Worm (Caenorhabditis elegans) whole organism, mixed stage, embryonic: ENCODE measurements around the gene idpc-3.

Source experiments
- M03D4.4 ChIP-seq: sonication (generic microtip); optimal IDR thresholded peaks from 2 replicates; lab custom pipeline; 2017; ENCODE audit warnings: mild to moderate bottlenecking, missing genetic modification characterization, missing compliant biosample characterization
- bed-3 ChIP-seq: fragments of 200-800 bp; sonication (Bioruptor generic); optimal IDR thresholded peaks from 3 replicates; lab custom pipeline; 2018; ENCODE audit warnings: mild to moderate bottlenecking, missing genetic modification characterization, moderate library complexity, missing compliant biosample characterization
- ceh-39 ChIP-seq: fragments of 150-350 bp; optimal IDR thresholded peaks from 2 replicates; lab custom pipeline; 2014; ENCODE audit warnings: missing biosample characterization, missing genetic modification characterization
- ceh-43 ChIP-seq: fragments of 200-800 bp; sonication (Bioruptor generic); optimal IDR thresholded peaks from 2 replicates; lab custom pipeline; 2018; ENCODE audit warnings: mild to moderate bottlenecking, missing genetic modification characterization, moderate library complexity, missing compliant biosample characterization
- ceh-83 ChIP-seq: fragments of 200-800 bp; sonication (Bioruptor generic); optimal IDR thresholded peaks from 2 replicates; lab custom pipeline; 2018; ENCODE audit warnings: mild to moderate bottlenecking, missing genetic modification characterization, missing compliant biosample characterization
- ces-1 ChIP-seq: fragments of 150-350 bp; optimal IDR thresholded peaks from 2 replicates; lab custom pipeline; 2014; ENCODE audit warnings: missing biosample characterization, missing genetic modification reagents, missing genetic modification characterization
- cnd-1 ChIP-seq: fragments of 200-800 bp; sonication (Bioruptor generic); optimal IDR thresholded peaks from 2 replicates; lab custom pipeline; 2018; ENCODE audit warnings: mild to moderate bottlenecking, missing genetic modification characterization, missing compliant biosample characterization
- drap-1 ChIP-seq: fragments of 200-800 bp; sonication (Bioruptor generic); optimal IDR thresholded peaks from 3 replicates; lab custom pipeline; 2018; ENCODE audit warnings: mild to moderate bottlenecking, missing genetic modification characterization, missing compliant biosample characterization
- elt-1 ChIP-seq: sonication (generic microtip); optimal IDR thresholded peaks from 2 replicates; lab custom pipeline; 2017; ENCODE audit warnings: missing genetic modification characterization, mild to moderate bottlenecking, missing compliant biosample characterization, antibody characterized with exemption, moderate library complexity, borderline replicate concordance; ENCODE audit not compliant: insufficient read depth
- flh-1 ChIP-seq: fragments of 200-800 bp; sonication (Bioruptor generic); optimal IDR thresholded peaks from 2 replicates; lab custom pipeline; 2018; ENCODE audit warnings: mild to moderate bottlenecking, missing genetic modification characterization, moderate library complexity, missing compliant biosample characterization
- ham-2 ChIP-seq: fragments of 200-800 bp; sonication (Bioruptor generic); optimal IDR thresholded peaks from 2 replicates; lab custom pipeline; 2018; ENCODE audit warnings: mild to moderate bottlenecking, missing genetic modification characterization, missing compliant biosample characterization
- hlh-1 ChIP-seq: fragments of 150-350 bp; optimal IDR thresholded peaks from 2 replicates; lab custom pipeline; 2014; ENCODE audit warnings: missing biosample characterization, missing genetic modification reagents, missing genetic modification characterization
- lin-13 ChIP-seq: fragments of 150-350 bp; optimal IDR thresholded peaks from 2 replicates; lab custom pipeline; 2014; ENCODE audit warnings: missing biosample characterization, missing genetic modification characterization
- lin-32 ChIP-seq: fragments of 200-800 bp; sonication (Bioruptor generic); optimal IDR thresholded peaks from 2 replicates; lab custom pipeline; 2018; ENCODE audit warnings: mild to moderate bottlenecking, missing genetic modification characterization, missing compliant biosample characterization
- lsy-2 ChIP-seq: fragments of 150-350 bp; optimal IDR thresholded peaks from 2 replicates; lab custom pipeline; 2014; ENCODE audit warnings: missing biosample characterization, missing genetic modification characterization
- mab-5 ChIP-seq: fragments of 150-350 bp; optimal IDR thresholded peaks from 2 replicates; lab custom pipeline; 2014; ENCODE audit warnings: missing biosample characterization, missing genetic modification characterization
- mep-1 ChIP-seq: fragments of 150-350 bp; optimal IDR thresholded peaks from 2 replicates; lab custom pipeline; 2017; ENCODE audit warnings: missing biosample characterization, missing genetic modification reagents, missing genetic modification characterization, inconsistent platforms
- mls-2 ChIP-seq: sonication (generic microtip); optimal IDR thresholded peaks from 2 replicates; lab custom pipeline; 2016; ENCODE audit warnings: mild to moderate bottlenecking, missing genetic modification characterization, moderate library complexity, missing compliant biosample characterization
- nhr-12 ChIP-seq: fragments of 150-350 bp; optimal IDR thresholded peaks from 2 replicates; lab custom pipeline; 2014; ENCODE audit warnings: missing biosample characterization, missing genetic modification characterization
- nhr-2 ChIP-seq: fragments of 150-350 bp; optimal IDR thresholded peaks from 2 replicates; lab custom pipeline; 2014; ENCODE audit warnings: missing biosample characterization, missing genetic modification characterization
- nhr-28 ChIP-seq: fragments of 150-350 bp; optimal IDR thresholded peaks from 2 replicates; lab custom pipeline; 2014; ENCODE audit warnings: missing biosample characterization, missing genetic modification characterization
- pha-4 ChIP-seq: fragments of 150-350 bp; optimal IDR thresholded peaks from 2 replicates; lab custom pipeline; 2018; ENCODE audit warnings: missing biosample characterization, missing genetic modification reagents, missing genetic modification characterization
- sem-2 ChIP-seq: fragments of 200-800 bp; sonication (Bioruptor generic); optimal IDR thresholded peaks from 2 replicates; lab custom pipeline; 2018; ENCODE audit warnings: mild to moderate bottlenecking, missing genetic modification characterization, missing compliant biosample characterization
- snpc-4 ChIP-seq: fragments of 150-350 bp; optimal IDR thresholded peaks from 2 replicates; lab custom pipeline; 2014; ENCODE audit warnings: missing biosample characterization, missing genetic modification characterization
- tbx-8 ChIP-seq: fragments of 200-800 bp; sonication (Bioruptor generic); optimal IDR thresholded peaks from 2 replicates; lab custom pipeline; 2018; ENCODE audit warnings: mild to moderate bottlenecking, missing genetic modification characterization, moderate library complexity, missing compliant biosample characterization
- unc-120 ChIP-seq: sonication (generic microtip); optimal IDR thresholded peaks from 2 replicates; lab custom pipeline; 2017; ENCODE audit warnings: missing genetic modification characterization, missing compliant biosample characterization; ENCODE audit not compliant: poor library complexity, severe bottlenecking
- unc-39 ChIP-seq: fragments of 150-350 bp; optimal IDR thresholded peaks from 2 replicates; lab custom pipeline; 2014; ENCODE audit warnings: missing biosample characterization, missing genetic modification characterization
- unc-62 ChIP-seq: fragments of 150-350 bp; optimal IDR thresholded peaks from 2 replicates; lab custom pipeline; 2014; ENCODE audit warnings: missing biosample characterization, missing genetic modification reagents, missing genetic modification characterization
- zip-8 ChIP-seq: fragments of 150-350 bp; optimal IDR thresholded peaks from 2 replicates; lab custom pipeline; 2014; ENCODE audit warnings: missing biosample characterization, missing genetic modification characterization
- ztf-11 ChIP-seq: fragments of 150-350 bp; optimal IDR thresholded peaks from 2 replicates; lab custom pipeline; 2014; ENCODE audit warnings: missing biosample characterization, missing genetic modification characterization

idpc-3 gene

DNA sequence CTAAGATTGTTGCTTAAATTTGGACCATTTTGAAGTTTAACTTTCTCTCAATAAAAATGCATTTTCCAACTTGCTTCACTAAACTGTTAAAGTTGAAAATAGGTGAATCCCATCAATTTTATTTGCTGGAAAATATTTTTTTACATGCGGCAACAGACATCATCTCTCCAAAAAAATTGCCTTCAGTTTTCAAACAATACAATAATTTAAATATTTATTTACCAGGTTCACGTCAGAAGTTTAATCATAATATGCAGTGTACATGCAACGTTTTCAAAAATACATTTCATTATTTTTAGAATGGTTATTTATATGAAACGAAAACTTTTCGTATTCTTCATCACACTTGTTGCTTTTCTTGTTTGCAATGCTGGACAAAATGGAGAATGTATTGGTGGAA is 1.9 kb upstream of the idpc-3 start, which contains the start of gene T06E4.5:
TSS of gene T06E4.5 (plus strand) at position 301 of the 400 bp plus-strand sequence.
- TF ChIP-seq zip-8 (tag; lab: Kevin White, UChicago): no peak
- no peak for TF ChIP-seq ham-2 (GFP tag; lab: Kevin White, UChicago)
- TF ChIP-seq lsy-2 (tag; lab: Kevin White, UChicago): no peak
- no peak for TF ChIP-seq nhr-28 (tag; lab: Kevin White, UChicago)
- TF ChIP-seq ceh-83: no peak
- no peak for TF ChIP-seq sem-2
- no peak for TF ChIP-seq lin-32 (GFP tag; lab: Kevin White, UChicago)
- no peak for TF ChIP-seq ceh-43 (GFP tag; lab: Kevin White, UChicago)
- no peak for TF ChIP-seq unc-120
- TF ChIP-seq pha-4 (tag; lab: Kevin White, UChicago): no peak
- no peak for TF ChIP-seq tbx-8 (GFP tag; lab: Kevin White, UChicago)
- TF ChIP-seq unc-39 (tag; lab: Kevin White, UChicago): no peak
- no peak for TF ChIP-seq nhr-2 (tag; lab: Kevin White, UChicago)
- no peak for TF ChIP-seq mls-2
- TF ChIP-seq nhr-12 (tag; lab: Kevin White, UChicago): no peak

DNA sequence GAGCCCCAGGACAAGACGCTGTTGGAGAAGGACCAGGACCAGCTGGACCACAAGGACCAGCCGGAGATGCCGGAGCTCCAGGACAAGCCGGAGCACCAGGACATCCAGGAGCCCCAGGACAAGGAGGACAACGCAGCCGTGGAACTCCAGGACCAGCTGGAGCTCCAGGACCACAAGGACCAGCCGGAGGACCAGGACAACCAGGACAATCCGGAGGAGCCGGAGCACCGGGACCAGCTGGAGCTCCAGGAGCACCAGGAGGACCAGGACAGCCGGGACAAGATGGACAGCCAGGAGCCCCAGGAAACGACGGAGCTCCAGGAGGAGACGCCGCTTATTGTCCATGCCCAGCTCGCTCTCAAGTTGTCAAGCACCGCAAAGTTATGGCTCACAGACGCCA is 1.5 kb upstream of the idpc-3 start:
- TF ChIP-seq elt-1 (tag; lab: Kevin White, UChicago) (no peak), lsy-2 (tag; lab: Kevin White, UChicago) (no peak), unc-120 (no peak), nhr-12 (tag; lab: Kevin White, UChicago) (no peak), lin-13 (tag; lab: Kevin White, UChicago) (no peak), ztf-11 (no peak), ceh-83 (no peak), unc-39 (tag; lab: Kevin White, UChicago) (no peak), nhr-28 (tag; lab: Kevin White, UChicago) (no peak), M03D4.4 (no peak), ceh-43 (GFP tag; lab: Kevin White, UChicago) (no peak), snpc-4 (no peak), ceh-39 (no peak), drap-1 (GFP tag; lab: Kevin White, UChicago) (no peak)

DNA sequence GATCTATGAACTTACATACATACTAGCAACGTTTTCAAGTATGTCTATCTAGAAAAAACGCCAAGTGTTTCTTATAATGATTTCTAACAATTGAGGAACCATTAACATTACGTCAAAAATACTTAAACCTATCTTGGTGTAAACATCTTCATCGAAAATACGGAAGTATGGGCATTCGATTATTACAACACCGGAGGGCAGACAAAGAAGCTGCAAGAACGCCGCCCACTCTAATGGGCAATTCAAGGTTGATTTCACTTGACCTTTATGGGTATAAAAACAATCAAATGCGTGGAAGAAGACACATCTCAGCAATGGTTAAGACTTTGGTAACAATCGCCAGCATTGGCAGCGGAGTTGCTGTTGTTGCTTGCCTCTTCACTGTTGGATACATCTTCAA is 629 bp upstream of the idpc-3 start, which contains the start of gene col-146:
TSS of gene col-146 (plus strand) at position 301 of the 400 bp plus-strand sequence.
- TF ChIP-seq snpc-4 (no peak), hlh-1 (tag; lab: Kevin White, UChicago) (no peak), unc-62 (GFP tag; lab: Kevin White, UChicago) (no peak), ces-1 (GFP tag; lab: Kevin White, UChicago) (no peak), flh-1 (GFP tag; lab: Kevin White, UChicago) (no peak), cnd-1 (no peak), zip-8 (tag; lab: Kevin White, UChicago) (no peak), ceh-43 (GFP tag; lab: Kevin White, UChicago) (no peak), ham-2 (GFP tag; lab: Kevin White, UChicago) (no peak), ceh-39 (no peak), nhr-12 (tag; lab: Kevin White, UChicago) (no peak)

DNA sequence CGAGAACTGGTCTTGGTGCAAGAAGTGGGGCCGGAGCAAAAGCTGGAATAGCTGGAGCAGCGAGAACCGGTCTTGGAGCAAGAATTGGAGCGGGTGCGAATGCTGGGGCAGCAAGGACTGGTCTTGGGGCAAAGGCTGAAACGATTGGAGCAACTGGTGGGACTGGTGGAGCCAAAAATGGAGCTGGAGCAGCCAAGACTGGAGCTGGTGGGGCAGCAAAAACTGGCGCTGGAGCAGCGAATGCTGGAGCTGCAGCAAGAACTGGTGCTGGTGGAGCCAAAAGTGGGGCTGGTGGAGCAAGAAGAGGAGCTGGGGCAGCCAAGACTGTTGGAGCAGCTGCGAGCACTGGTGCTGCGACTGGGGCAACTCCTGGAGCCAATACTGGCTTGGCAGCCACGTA is 411 bp downstream of the idpc-3 start:
- TF ChIP-seq elt-1 (tag; lab: Kevin White, UChicago) (no peak), sem-2 (no peak)
- TF ChIP-seq, all 35 proteins: peak for 0

DNA sequence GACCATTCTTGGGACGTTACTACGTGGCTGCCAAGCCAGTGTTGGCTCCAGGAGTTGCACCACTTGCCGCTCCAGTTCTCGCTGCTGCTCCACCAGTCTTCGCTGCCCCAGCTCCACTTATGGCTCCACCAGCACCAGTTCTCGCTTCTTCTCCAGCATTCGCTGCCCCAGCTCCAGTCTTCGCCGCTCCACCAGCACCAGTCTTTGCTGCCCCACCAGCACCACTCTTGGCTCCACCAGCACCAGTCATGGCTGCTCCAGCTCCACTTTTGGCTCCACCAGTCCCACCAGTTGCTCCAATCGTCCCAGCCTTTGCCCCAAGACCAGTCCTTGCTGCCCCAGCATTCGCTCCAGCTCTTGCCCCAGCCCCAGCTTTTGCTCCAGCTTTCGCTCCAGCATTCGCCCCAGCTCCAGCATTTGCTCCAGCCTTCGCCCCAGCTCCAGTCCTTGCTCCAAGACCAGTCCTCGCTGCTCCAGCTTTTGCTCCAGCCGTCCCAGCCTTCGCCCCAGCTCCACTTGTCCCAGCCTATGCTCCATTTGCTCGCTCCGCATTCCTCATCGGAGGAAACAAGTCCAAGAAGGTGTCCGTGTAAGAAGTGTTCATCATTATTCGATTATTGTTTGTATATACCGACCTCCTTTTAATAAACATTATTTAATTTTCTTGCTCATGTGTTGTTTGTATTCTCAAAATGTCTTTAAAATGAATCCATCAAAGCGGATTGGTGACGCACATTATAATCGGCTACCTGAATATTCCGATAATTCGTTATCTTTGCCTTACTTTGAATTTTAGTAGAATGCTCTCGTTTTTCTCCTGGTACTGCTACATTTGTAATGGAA is 3.2 kb downstream of the idpc-3 start, which contains the start of gene T06E4.7:
TSS of gene T06E4.7 (plus strand) at position 793 of the 843 bp plus-strand sequence.
- no peak for TF ChIP-seq unc-120
- no peak for TF ChIP-seq lin-32 (GFP tag; lab: Kevin White, UChicago)
- no peak for TF ChIP-seq elt-1 (tag; lab: Kevin White, UChicago)
- no peak for TF ChIP-seq hlh-1 (tag; lab: Kevin White, UChicago)
- no peak for TF ChIP-seq lin-13 (tag; lab: Kevin White, UChicago)
- TF ChIP-seq cnd-1: no peak
- TF ChIP-seq ceh-83: no peak
- TF ChIP-seq ztf-11: no peak
- no peak for TF ChIP-seq snpc-4
- no peak for TF ChIP-seq unc-39 (tag; lab: Kevin White, UChicago)
- no peak for TF ChIP-seq unc-62 (GFP tag; lab: Kevin White, UChicago)
- no peak for TF ChIP-seq mep-1 (tag; lab: Kevin White, UChicago)
- TF ChIP-seq bed-3 (GFP tag; lab: Kevin White, UChicago): no peak
- TF ChIP-seq mab-5 (tag; lab: Kevin White, UChicago): no peak
- TF ChIP-seq, all 35 proteins: peak for 0
